Worm (Caenorhabditis elegans) whole organism, early embryonic: ENCODE data around the gene nhr-106.

ENCODE experiments used
- hmbx-1 ChIP-seq: sonication (generic microtip); optimal IDR thresholded peaks from 2 replicates; lab custom pipeline; 2016; ENCODE audit warnings: mild to moderate bottlenecking, missing genetic modification characterization, missing compliant biosample characterization
- tra-4 ChIP-seq: sonication (generic microtip); optimal IDR thresholded peaks from 2 replicates; lab custom pipeline; 2017; ENCODE audit warnings: missing genetic modification characterization, missing compliant biosample characterization

ce11 chrV:502803-503273, 13.4 kb downstream of the nhr-106 start, which contains the start of gene T01G6.10:
- no peak for TF ChIP-seq hmbx-1
- TF ChIP-seq tra-4 (tag; lab: Kevin White, UChicago): no peak
